Fruit fly (Drosophila melanogaster) whole organism, pupa: ENCODE data around the gene CG12645.

Experiments used
- CG10348 ChIP-seq: fragments of 200-800 bp; sonication (Bioruptor generic); IDR thresholded peaks from 2 replicates; pipeline ENCODE4 v1.3.6; 2022; ENCODE audit warnings: missing biosample characterization, missing genetic modification characterization
- CG12605 ChIP-seq: fragments of 200-800 bp; sonication (Bioruptor generic); IDR thresholded peaks from 2 replicates; pipeline ENCODE4 v1.3.6; 2022; ENCODE audit warnings: missing biosample characterization, missing genetic modification characterization
- CG13204 ChIP-seq: fragments of 200-800 bp; sonication (Bioruptor generic); optimal IDR thresholded peaks from 2 replicates; lab custom pipeline; 2018; ENCODE audit warnings: missing biosample characterization, mild to moderate bottlenecking, missing genetic modification characterization, moderate library complexity
- CG14655 ChIP-seq: fragments of 200-800 bp; sonication (Bioruptor generic); optimal IDR thresholded peaks from 3 replicates; lab custom pipeline; 2017; ENCODE audit warnings: mild to moderate bottlenecking, missing biosample characterization, missing genetic modification reagents, missing genetic modification characterization
- CG15710 ChIP-seq: fragments of 200-800 bp; sonication (Bioruptor generic); optimal IDR thresholded peaks from 2 replicates; lab custom pipeline; 2018; ENCODE audit warnings: missing biosample characterization, mild to moderate bottlenecking, missing genetic modification characterization, moderate library complexity
- CG17806 ChIP-seq: fragments of 200-800 bp; sonication (Bioruptor generic); optimal IDR thresholded peaks from 2 replicates; lab custom pipeline; 2018; ENCODE audit warnings: missing biosample characterization, mild to moderate bottlenecking, missing genetic modification characterization, moderate library complexity
- CG32121 ChIP-seq: fragments of 200-800 bp; sonication (Bioruptor generic); IDR thresholded peaks from 2 replicates; pipeline ENCODE4 v1.3.6; 2022; ENCODE audit warnings: missing biosample characterization, missing genetic modification characterization
- CG34367 ChIP-seq: fragments of 200-800 bp; sonication (Bioruptor generic); optimal IDR thresholded peaks from 2 replicates; lab custom pipeline; 2018; ENCODE audit warnings: missing biosample characterization, mild to moderate bottlenecking, missing genetic modification characterization
- CG4496 ChIP-seq: fragments of 200-800 bp; sonication (Bioruptor generic); IDR thresholded peaks from 3 replicates; pipeline ENCODE4 v1.3.6; 2022; ENCODE audit warnings: missing biosample characterization, missing genetic modification characterization
- CG8159 ChIP-seq: fragments of 200-800 bp; sonication (Bioruptor generic); optimal IDR thresholded peaks from 3 replicates; lab custom pipeline; 2018; ENCODE audit warnings: missing biosample characterization, mild to moderate bottlenecking, missing genetic modification characterization, moderate library complexity
- CG8301 ChIP-seq: fragments of 200-800 bp; sonication (Bioruptor generic); optimal IDR thresholded peaks from 2 replicates; lab custom pipeline; 2018; ENCODE audit warnings: missing biosample characterization, mild to moderate bottlenecking, missing genetic modification characterization
- CG9948 ChIP-seq: fragments of 200-800 bp; sonication (Bioruptor generic); optimal IDR thresholded peaks from 2 replicates; lab custom pipeline; 2018; ENCODE audit warnings: missing biosample characterization, mild to moderate bottlenecking, missing genetic modification characterization, moderate library complexity
- D1 ChIP-seq: fragments of 200-800 bp; sonication (Bioruptor generic); optimal IDR thresholded peaks from 2 replicates; lab custom pipeline; 2018; ENCODE audit warnings: missing biosample characterization, mild to moderate bottlenecking, missing genetic modification characterization, moderate library complexity
- EcR ChIP-seq: fragments of 200-800 bp; sonication (Bioruptor generic); optimal IDR thresholded peaks from 3 replicates; lab custom pipeline; 2019; ENCODE audit warnings: missing biosample characterization, missing genetic modification characterization, mild to moderate bottlenecking, moderate library complexity, missing genetic modification reagents
- Ets98B ChIP-seq: fragments of 200-800 bp; sonication (Bioruptor generic); IDR thresholded peaks from 2 replicates; pipeline ENCODE4 v1.3.6; 2022; ENCODE audit warnings: missing biosample characterization, missing genetic modification characterization
- Pif1A ChIP-seq: fragments of 200-800 bp; sonication (Bioruptor generic); optimal IDR thresholded peaks from 3 replicates; lab custom pipeline; 2016; ENCODE audit warnings: missing biosample characterization, missing genetic modification characterization
- Pif1B ChIP-seq: fragments of 200-800 bp; sonication (Bioruptor generic); optimal IDR thresholded peaks from 3 replicates; lab custom pipeline; 2016; ENCODE audit warnings: missing biosample characterization, missing genetic modification characterization
- Snoo ChIP-seq: fragments of 200-800 bp; sonication (Bioruptor generic); optimal IDR thresholded peaks from 3 replicates; lab custom pipeline; 2017; ENCODE audit warnings: missing biosample characterization, mild to moderate bottlenecking, missing genetic modification characterization, inconsistent platforms
- fd96Ca ChIP-seq: fragments of 200-800 bp; sonication (Bioruptor generic); IDR thresholded peaks from 3 replicates; pipeline ENCODE4 v1.3.6; 2022; ENCODE audit warnings: missing biosample characterization, missing genetic modification characterization
- gl ChIP-seq: fragments of 200-800 bp; sonication (Bioruptor generic); optimal IDR thresholded peaks from 2 replicates; lab custom pipeline; 2018; ENCODE audit warnings: missing biosample characterization, mild to moderate bottlenecking, missing genetic modification characterization
- rn ChIP-seq: fragments of 200-800 bp; sonication (Bioruptor generic); IDR thresholded peaks from 2 replicates; pipeline ENCODE4 v1.3.6; 2022; ENCODE audit warnings: missing biosample characterization, missing genetic modification characterization

CG12645 gene

DNA sequence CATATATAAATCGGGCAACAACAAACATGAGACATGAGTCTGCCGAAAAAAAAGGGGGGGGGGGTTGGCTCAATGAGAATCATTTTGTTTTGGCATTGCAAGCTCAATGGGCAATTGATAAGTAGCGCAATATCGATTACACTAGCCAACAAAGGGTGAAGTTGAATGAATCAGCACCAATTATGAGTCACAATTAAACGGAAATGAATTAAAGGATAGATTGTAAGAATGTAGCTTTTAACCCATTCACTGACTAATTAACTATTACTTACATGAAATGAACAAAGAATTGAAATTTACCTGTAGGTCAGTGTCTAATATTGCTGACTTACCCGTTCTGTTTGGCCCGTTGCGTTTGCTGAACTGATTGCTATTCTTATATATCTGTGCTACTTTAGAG lies 27.8 kb upstream of the CG12645 start:
- TF ChIP-seq Snoo (tag; lab: Kevin White, UChicago) (no peak), EcR (GFP tag; lab: Kevin White, UChicago) (no peak), CG17806 (no peak), CG15710 (tag; lab: Kevin White, UChicago) (no peak), Ets98B (GFP tag; lab: Robert Waterston, UW) (peak; percentile 37; the same call in 1 of the 2 replicates), rn (no peak), CG13204 (GFP tag; lab: Kevin White, UChicago) (no peak), CG32121 (GFP tag; lab: Robert Waterston, UW) (peak; percentile 55), Pif1B (no peak), CG9948 (tag; lab: Kevin White, UChicago) (no peak), CG14655 (GFP tag; lab: Kevin White, UChicago) (peak; percentile 32), fd96Ca (GFP tag; lab: Robert Waterston, UW) (peak; percentile 40; the same call in 1 of the 3 replicates), D1 (tag; lab: Kevin White, UChicago) (no peak), CG10348 (no peak), CG4496 (GFP tag; lab: Robert Waterston, UW) (peak; percentile 53; the same call in 2 of the 3 replicates), Pif1A (GFP tag; lab: Kevin White, UChicago) (no peak), gl (tag; lab: Kevin White, UChicago) (no peak), CG12605 (no peak), CG34367 (tag; lab: Kevin White, UChicago) (no peak), CG8159 (tag; lab: Kevin White, UChicago) (no peak), CG8301 (tag; lab: Kevin White, UChicago) (peak; percentile 13)

DNA sequence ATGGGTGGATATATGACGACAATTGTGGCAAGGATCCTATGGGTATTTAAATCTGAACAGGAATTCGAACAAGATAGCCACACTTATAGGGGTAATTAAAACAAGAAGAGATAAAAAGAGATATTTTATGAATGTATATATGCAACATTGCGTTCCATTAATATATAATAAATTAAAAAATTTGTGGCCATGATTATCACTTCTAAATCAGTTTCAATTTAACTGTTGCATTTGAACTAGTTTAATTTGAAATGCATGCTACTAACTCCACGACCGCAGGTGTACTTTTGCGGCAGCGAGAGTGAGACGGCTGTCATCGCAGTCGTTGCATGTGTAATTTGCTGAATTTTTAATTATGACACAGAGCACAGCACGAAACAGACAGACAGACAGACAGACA lies 26.2 kb upstream of the CG12645 start:
- no peak for TF ChIP-seq fd96Ca (GFP tag; lab: Robert Waterston, UW)
- TF ChIP-seq Pif1A (GFP tag; lab: Kevin White, UChicago) = no peak
- TF ChIP-seq CG8301 (tag; lab: Kevin White, UChicago) = peak; percentile 25
- no peak for TF ChIP-seq gl (tag; lab: Kevin White, UChicago)
- TF ChIP-seq D1 (tag; lab: Kevin White, UChicago) = no peak
- TF ChIP-seq Pif1B = no peak
- TF ChIP-seq CG10348 = no peak
- TF ChIP-seq CG14655 (GFP tag; lab: Kevin White, UChicago) = peak; percentile 37
- TF ChIP-seq CG4496 (GFP tag; lab: Robert Waterston, UW) = no peak; the same call in 2 of the 3 replicates
- TF ChIP-seq CG32121 (GFP tag; lab: Robert Waterston, UW) = no peak
- no peak for TF ChIP-seq CG13204 (GFP tag; lab: Kevin White, UChicago)
- TF ChIP-seq CG12605 = no peak
- peak; percentile 44 for TF ChIP-seq Ets98B (GFP tag; lab: Robert Waterston, UW)
- TF ChIP-seq CG34367 (tag; lab: Kevin White, UChicago) = no peak

DNA sequence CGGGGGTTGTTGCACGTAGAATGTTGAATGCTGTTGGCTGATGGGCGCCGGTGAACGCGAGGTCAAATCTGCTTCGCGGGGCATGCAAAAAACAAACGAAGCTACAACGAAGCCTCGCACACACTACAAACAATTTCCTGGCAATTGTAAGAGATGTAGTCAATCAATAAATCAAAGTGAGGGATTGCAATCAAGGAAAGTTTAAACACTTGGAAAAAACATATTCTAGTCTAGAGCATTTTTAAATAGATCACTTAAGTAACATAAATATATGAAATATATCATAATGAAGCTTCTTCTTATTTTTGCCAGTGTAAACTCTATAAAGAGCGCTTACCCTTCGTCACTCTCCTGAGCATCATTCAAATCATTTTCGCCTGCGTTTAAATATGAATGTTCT lies 15.8 kb upstream of the CG12645 start:
- TF ChIP-seq CG15710 (tag; lab: Kevin White, UChicago) (peak; percentile 32), CG9948 (tag; lab: Kevin White, UChicago) (peak; percentile 7), D1 (tag; lab: Kevin White, UChicago) (no peak), CG32121 (GFP tag; lab: Robert Waterston, UW) (no peak), Pif1B (no peak), CG8301 (tag; lab: Kevin White, UChicago) (no peak), CG12605 (no peak), CG17806 (no peak), Pif1A (GFP tag; lab: Kevin White, UChicago) (no peak), CG34367 (tag; lab: Kevin White, UChicago) (no peak), Ets98B (GFP tag; lab: Robert Waterston, UW) (no peak), CG8159 (tag; lab: Kevin White, UChicago) (peak; percentile 41), CG14655 (GFP tag; lab: Kevin White, UChicago) (peak; percentile 26)

DNA sequence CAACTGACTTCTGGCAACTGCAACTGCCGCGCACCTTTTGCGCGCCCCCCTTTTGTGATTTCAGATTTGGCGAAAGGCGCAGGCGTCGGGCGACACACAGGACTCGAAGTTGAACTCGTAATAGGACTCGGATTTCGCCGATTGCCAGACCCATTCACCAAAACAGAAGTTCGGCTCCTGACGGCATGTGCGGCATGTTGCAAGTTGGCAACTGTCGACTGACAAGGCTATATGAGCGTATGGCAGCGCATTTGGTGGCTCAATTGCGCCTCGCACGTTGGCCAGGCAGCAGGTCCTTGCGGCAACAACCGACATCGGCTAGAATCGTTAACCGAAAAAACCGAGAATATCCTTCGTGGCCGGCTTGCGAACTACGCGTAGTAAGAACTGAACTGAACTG lies 4.8 kb downstream of the CG12645 start, which contains the start of gene CG43902:
TSS of gene CG43902 (plus strand) at position 260 of the 400 bp plus-strand sequence.
- TF ChIP-seq CG15710 (tag; lab: Kevin White, UChicago) (no peak), rn (no peak), Pif1B (no peak), CG13204 (GFP tag; lab: Kevin White, UChicago) (no peak), CG8159 (tag; lab: Kevin White, UChicago) (no peak), CG34367 (tag; lab: Kevin White, UChicago) (no peak), CG9948 (tag; lab: Kevin White, UChicago) (no peak), CG4496 (GFP tag; lab: Robert Waterston, UW) (no peak), CG17806 (no peak), CG10348 (no peak), Pif1A (GFP tag; lab: Kevin White, UChicago) (no peak), Ets98B (GFP tag; lab: Robert Waterston, UW) (no peak), EcR (GFP tag; lab: Kevin White, UChicago) (no peak), fd96Ca (GFP tag; lab: Robert Waterston, UW) (no peak), CG8301 (tag; lab: Kevin White, UChicago) (no peak), CG32121 (GFP tag; lab: Robert Waterston, UW) (no peak), CG14655 (GFP tag; lab: Kevin White, UChicago) (no peak)

DNA sequence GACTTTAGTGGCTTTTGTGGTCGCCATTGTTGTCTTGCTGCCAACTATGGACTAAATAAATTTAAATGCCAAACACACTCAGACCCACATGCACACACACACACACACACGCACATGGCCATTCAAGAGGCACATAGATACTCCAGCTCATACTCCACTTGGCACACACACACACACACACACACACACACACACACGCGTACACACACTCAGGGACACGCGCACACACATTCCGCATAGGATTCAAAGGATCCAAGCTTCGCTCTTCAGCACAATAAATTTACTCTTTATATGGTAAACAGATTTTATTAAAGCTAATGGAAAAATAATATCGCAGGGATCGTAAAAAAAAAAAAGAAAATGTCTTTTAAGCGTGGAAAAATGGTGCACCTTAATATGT lies 29.5 kb downstream of the CG12645 start:
- TF ChIP-seq gl (tag; lab: Kevin White, UChicago) (no peak), CG15710 (tag; lab: Kevin White, UChicago) (no peak), Pif1A (GFP tag; lab: Kevin White, UChicago) (no peak), CG4496 (GFP tag; lab: Robert Waterston, UW) (no peak), fd96Ca (GFP tag; lab: Robert Waterston, UW) (no peak), CG14655 (GFP tag; lab: Kevin White, UChicago) (no peak), Snoo (tag; lab: Kevin White, UChicago) (no peak), CG13204 (GFP tag; lab: Kevin White, UChicago) (no peak), CG8159 (tag; lab: Kevin White, UChicago) (no peak), CG9948 (tag; lab: Kevin White, UChicago) (no peak), CG10348 (no peak), CG17806 (no peak), CG8301 (tag; lab: Kevin White, UChicago) (no peak), Pif1B (no peak), D1 (tag; lab: Kevin White, UChicago) (no peak)
